Fruit fly (Drosophila melanogaster) whole organism, prepupa: ENCODE results near the gene Rcd7.

Source experiments
- Blimp-1 ChIP-seq: fragments of 200-800 bp; sonication (Bioruptor generic); optimal IDR thresholded peaks from 3 replicates; lab custom pipeline; 2017; ENCODE audit warnings: missing biosample characterization, missing genetic modification characterization, mild to moderate bottlenecking, moderate library complexity, missing genetic modification reagents
- CG10631 ChIP-seq: fragments of 200-800 bp; sonication (Bioruptor generic); optimal IDR thresholded peaks from 2 replicates; lab custom pipeline; 2016; ENCODE audit warnings: missing biosample characterization, missing genetic modification characterization
- CG11762 ChIP-seq: fragments of 200-800 bp; sonication (Bioruptor generic); optimal IDR thresholded peaks from 3 replicates; lab custom pipeline; 2016; ENCODE audit warnings: missing biosample characterization, missing genetic modification characterization; ENCODE audit not compliant: insufficient read depth
- CG15336 ChIP-seq: fragments of 200-800 bp; sonication (Bioruptor generic); IDR thresholded peaks from 2 replicates; pipeline ENCODE4 v1.3.6; 2022; ENCODE audit warnings: missing biosample characterization, missing genetic modification characterization
- CG16779 ChIP-seq: fragments of 200-800 bp; sonication (Bioruptor generic); optimal IDR thresholded peaks from 3 replicates; lab custom pipeline; 2017; ENCODE audit warnings: missing biosample characterization, mild to moderate bottlenecking, missing genetic modification characterization
- CG34406 ChIP-seq: fragments of 200-800 bp; sonication (Bioruptor generic); optimal IDR thresholded peaks from 3 replicates; lab custom pipeline; 2016; ENCODE audit warnings: missing biosample characterization, missing genetic modification characterization
- CG4318 ChIP-seq: fragments of 200-800 bp; sonication (Bioruptor generic); optimal IDR thresholded peaks from 3 replicates; lab custom pipeline; 2017; ENCODE audit warnings: missing biosample characterization, mild to moderate bottlenecking, missing genetic modification characterization
- CG6792 ChIP-seq: fragments of 200-800 bp; sonication (Bioruptor generic); optimal IDR thresholded peaks from 3 replicates; lab custom pipeline; 2016; ENCODE audit warnings: missing biosample characterization, missing genetic modification characterization
- CG6808 ChIP-seq: fragments of 200-800 bp; sonication (Bioruptor generic); optimal IDR thresholded peaks from 3 replicates; lab custom pipeline; 2017; ENCODE audit warnings: missing biosample characterization, missing genetic modification characterization, mild to moderate bottlenecking, moderate library complexity, missing genetic modification reagents
- CG6854 ChIP-seq: fragments of 200-800 bp; sonication (Bioruptor generic); optimal IDR thresholded peaks from 2 replicates; lab custom pipeline; 2017; ENCODE audit warnings: missing biosample characterization, mild to moderate bottlenecking, missing genetic modification characterization
- CG7368 ChIP-seq: fragments of 200-800 bp; sonication (Bioruptor generic); optimal IDR thresholded peaks from 3 replicates; lab custom pipeline; 2016; ENCODE audit warnings: missing biosample characterization, missing genetic modification characterization
- CG8119 ChIP-seq: fragments of 200-800 bp; sonication (Bioruptor generic); IDR thresholded peaks from 3 replicates; pipeline ENCODE4 v1.3.6; 2022; ENCODE audit warnings: missing biosample characterization, missing genetic modification characterization
- CG8319 ChIP-seq: fragments of 200-800 bp; sonication (Bioruptor generic); optimal IDR thresholded peaks from 3 replicates; lab custom pipeline; 2016; ENCODE audit warnings: missing biosample characterization, missing genetic modification characterization
- CG8632 ChIP-seq: fragments of 200-800 bp; sonication (Bioruptor generic); optimal IDR thresholded peaks from 3 replicates; lab custom pipeline; 2016; ENCODE audit warnings: missing biosample characterization, missing genetic modification characterization
- CG9139 ChIP-seq: fragments of 200-800 bp; sonication (Bioruptor generic); optimal IDR thresholded peaks from 3 replicates; lab custom pipeline; 2017; ENCODE audit warnings: missing biosample characterization, mild to moderate bottlenecking, missing genetic modification characterization
- Eip93F ChIP-seq: fragments of 200-800 bp; sonication (Bioruptor generic); optimal IDR thresholded peaks from 2 replicates; lab custom pipeline; 2016; ENCODE audit warnings: missing biosample characterization, mild to moderate bottlenecking, missing genetic modification characterization
- Ets21C ChIP-seq: fragments of 200-800 bp; sonication (Bioruptor generic); optimal IDR thresholded peaks from 3 replicates; lab custom pipeline; 2016; ENCODE audit warnings: missing biosample characterization, missing genetic modification characterization
- Gug ChIP-seq: fragments of 200-800 bp; sonication (Bioruptor generic); IDR thresholded peaks from 2 replicates; pipeline ENCODE4 v1.3.6; 2022; ENCODE audit warnings: missing biosample characterization, missing genetic modification characterization
- Hr38 ChIP-seq: sonication (Bioruptor generic); optimal IDR thresholded peaks from 2 replicates; lab custom pipeline; 2016; ENCODE audit warnings: missing biosample characterization, missing genetic modification characterization
- Hr4 ChIP-seq: fragments of 200-800 bp; sonication (Bioruptor generic); optimal IDR thresholded peaks from 3 replicates; lab custom pipeline; 2016; ENCODE audit warnings: missing biosample characterization, missing genetic modification characterization
- Lpt ChIP-seq: fragments of 200-800 bp; sonication (Bioruptor generic); optimal IDR thresholded peaks from 3 replicates; lab custom pipeline; 2016; ENCODE audit warnings: missing biosample characterization, missing genetic modification characterization
- Met ChIP-seq: fragments of 200-800 bp; sonication (Bioruptor generic); optimal IDR thresholded peaks from 3 replicates; lab custom pipeline; 2016; ENCODE audit warnings: missing biosample characterization, missing genetic modification characterization
- OdsH ChIP-seq: fragments of 200-800 bp; sonication (Bioruptor generic); optimal IDR thresholded peaks from 3 replicates; lab custom pipeline; 2016; ENCODE audit warnings: missing biosample characterization, missing genetic modification characterization
- Sox102F ChIP-seq: fragments of 200-800 bp; sonication (Bioruptor generic); optimal IDR thresholded peaks from 2 replicates; lab custom pipeline; 2016; ENCODE audit warnings: missing biosample characterization, mild to moderate bottlenecking, missing genetic modification characterization
- Sox14 ChIP-seq: fragments of 200-800 bp; sonication (Bioruptor generic); optimal IDR thresholded peaks from 3 replicates; lab custom pipeline; 2016; ENCODE audit warnings: missing biosample characterization, missing genetic modification characterization
- achi ChIP-seq: fragments of 200-800 bp; sonication (Bioruptor generic); optimal IDR thresholded peaks from 3 replicates; lab custom pipeline; 2016; ENCODE audit warnings: missing biosample characterization, missing genetic modification characterization
- acj6 ChIP-seq: fragments of 200-800 bp; sonication (Bioruptor generic); optimal IDR thresholded peaks from 3 replicates; lab custom pipeline; 2016; ENCODE audit warnings: missing biosample characterization, missing genetic modification characterization
- dac ChIP-seq: fragments of 200-800 bp; sonication (Bioruptor generic); optimal IDR thresholded peaks from 2 replicates; lab custom pipeline; 2017; ENCODE audit warnings: missing biosample characterization, mild to moderate bottlenecking, missing genetic modification characterization
- dsx ChIP-seq: fragments of 200-800 bp; optimal IDR thresholded peaks from 3 replicates; lab custom pipeline; 2019; ENCODE audit warnings: missing biosample characterization, mild to moderate bottlenecking, missing genetic modification characterization, moderate library complexity; ENCODE audit not compliant: poor library complexity, severe bottlenecking
- eg ChIP-seq: fragments of 200-800 bp; sonication (Bioruptor generic); IDR thresholded peaks from 3 replicates; pipeline ENCODE4 v1.3.6; 2022; ENCODE audit warnings: missing biosample characterization, missing genetic modification characterization
- esn ChIP-seq: fragments of 200-800 bp; sonication (Bioruptor generic); optimal IDR thresholded peaks from 2 replicates; lab custom pipeline; 2016; ENCODE audit warnings: missing biosample characterization, mild to moderate bottlenecking, missing genetic modification characterization, moderate library complexity
- lz ChIP-seq: fragments of 200-800 bp; sonication (Bioruptor generic); optimal IDR thresholded peaks from 3 replicates; lab custom pipeline; 2016; ENCODE audit warnings: missing biosample characterization, missing genetic modification characterization
- salr ChIP-seq, 2 experiments: fragments of 200-800 bp; sonication (Bioruptor generic); optimal IDR thresholded peaks; 3 replicates each; lab custom pipeline; 2016 to 2018; ENCODE audit warnings: missing biosample characterization in 2 of 2, missing genetic modification characterization in 2 of 2, mild to moderate bottlenecking in 1 of 2
- spab ChIP-seq: fragments of 200-800 bp; sonication (Bioruptor generic); optimal IDR thresholded peaks from 2 replicates; lab custom pipeline; 2017; ENCODE audit warnings: missing biosample characterization, mild to moderate bottlenecking, missing genetic modification characterization, missing genetic modification reagents
- topi ChIP-seq: fragments of 200-800 bp; sonication (Bioruptor generic); optimal IDR thresholded peaks from 3 replicates; lab custom pipeline; 2016; ENCODE audit warnings: missing biosample characterization, missing genetic modification characterization
- vri ChIP-seq: fragments of 200-800 bp; sonication (Bioruptor generic); optimal IDR thresholded peaks from 3 replicates; lab custom pipeline; 2016; ENCODE audit warnings: missing biosample characterization, mild to moderate bottlenecking, missing genetic modification characterization

The Rcd7 gene

DNA sequence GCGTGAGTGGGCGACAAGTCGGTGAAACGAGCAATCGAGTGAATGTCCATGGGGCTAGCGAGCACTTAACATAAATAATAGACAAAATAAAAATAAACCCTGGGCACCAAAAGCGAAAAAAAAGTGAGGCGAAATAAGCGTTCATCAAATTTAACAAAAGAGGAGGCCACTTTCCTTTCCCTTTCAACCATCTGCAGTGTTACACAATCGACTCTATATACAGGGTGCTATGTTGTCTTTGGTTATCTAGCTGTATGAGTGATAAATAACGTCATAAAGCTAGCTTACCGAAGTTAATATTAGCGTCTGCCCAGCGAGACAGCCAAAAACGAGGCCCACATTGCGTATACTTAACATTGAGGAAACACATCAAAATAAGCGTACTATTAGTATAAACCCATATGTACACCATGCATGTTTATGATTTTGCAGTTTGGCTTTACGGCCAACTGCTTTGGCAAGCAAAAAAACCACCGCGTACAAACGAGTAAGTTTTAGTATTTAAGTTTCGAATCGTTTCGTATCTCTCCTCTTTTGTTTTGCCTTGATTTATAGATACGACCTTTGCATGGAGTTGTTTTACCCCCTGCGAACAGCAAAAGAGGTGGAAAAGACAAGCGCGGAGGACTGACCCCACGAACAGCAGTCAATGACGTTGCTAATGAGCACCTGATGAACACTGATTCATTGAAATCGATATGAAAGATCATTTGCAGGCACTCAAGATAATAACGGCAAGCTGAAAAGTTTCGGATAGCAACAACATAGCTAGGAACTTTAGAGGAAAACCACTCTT lies 20.2 kb downstream of the Rcd7 start:
- TF ChIP-seq Hr38 (GFP tag; lab: Kevin White, UChicago) = no peak
- no peak for TF ChIP-seq CG8632
- no peak for TF ChIP-seq Met (GFP tag; lab: Kevin White, UChicago)
- TF ChIP-seq CG34406 (GFP tag; lab: Kevin White, UChicago) = no peak
- no peak for TF ChIP-seq eg (GFP tag; lab: Robert Waterston, UW)
- no peak for TF ChIP-seq Gug (GFP tag; lab: Robert Waterston, UW)
- TF ChIP-seq CG8319 = no peak
- no peak for TF ChIP-seq CG6854 (GFP tag; lab: Kevin White, UChicago)
- TF ChIP-seq CG7368 (GFP tag; lab: Kevin White, UChicago) = no peak
- no peak for TF ChIP-seq CG6792 (GFP tag; lab: Kevin White, UChicago)

DNA sequence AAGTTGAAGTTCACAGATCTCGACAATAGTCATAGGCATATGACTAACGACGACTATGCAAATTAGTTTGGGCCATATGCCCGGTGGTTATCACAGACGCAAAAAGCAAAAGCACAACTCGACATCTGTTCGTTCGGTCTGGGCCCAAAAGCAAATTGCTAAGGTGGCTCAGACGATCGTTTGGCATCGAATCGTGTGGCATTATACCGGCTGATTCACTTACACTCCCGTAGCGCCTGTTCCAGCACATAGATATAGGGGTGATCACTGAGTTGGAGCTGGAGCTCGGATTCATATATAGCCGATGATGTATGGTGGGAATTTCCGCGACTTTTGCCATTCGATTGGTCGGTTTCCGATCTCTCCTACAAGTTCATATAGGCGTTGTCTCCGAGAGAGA lies 21.2 kb downstream of the Rcd7 start:
- no peak for TF ChIP-seq CG15336 (GFP tag; lab: Robert Waterston, UW)
- no peak for TF ChIP-seq Blimp-1 (GFP tag; lab: Kevin White, UChicago)
- TF ChIP-seq eg (GFP tag; lab: Robert Waterston, UW) = no peak
- no peak for TF ChIP-seq vri (GFP tag; lab: Kevin White, UChicago)
- no peak for TF ChIP-seq CG6808 (GFP tag; lab: Kevin White, UChicago)
- TF ChIP-seq CG8319 = no peak
- no peak for TF ChIP-seq CG10631 (GFP tag; lab: Kevin White, UChicago)
- no peak for TF ChIP-seq CG9139 (GFP tag; lab: Kevin White, UChicago)
- TF ChIP-seq Lpt (GFP tag; lab: Kevin White, UChicago) = no peak
- no peak for TF ChIP-seq salr (GFP tag; optimal IDR thresholded peaks at IDR 0.05; lab: Kevin White, UChicago)
- TF ChIP-seq, all 60 proteins: peak for 0

DNA sequence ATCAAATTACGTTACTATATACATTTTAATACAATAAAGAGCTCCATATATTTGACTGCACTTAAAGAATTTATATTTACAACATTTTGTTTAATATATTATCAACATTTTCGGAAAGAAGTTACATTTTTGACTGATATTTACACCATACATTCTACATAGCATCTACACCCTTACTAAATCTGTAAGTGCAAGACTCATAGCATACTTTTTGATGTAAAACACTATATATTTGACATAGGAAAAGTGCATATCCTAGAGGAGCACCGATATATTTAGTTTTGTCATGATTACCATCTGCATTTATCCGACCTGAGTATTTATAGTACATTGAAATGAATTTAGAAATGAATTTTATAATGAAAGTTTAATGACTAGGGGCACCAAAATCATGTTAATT lies 24.1 kb downstream of the Rcd7 start:
- TF ChIP-seq dsx (GFP tag; lab: Kevin White, UChicago) (no peak), CG9139 (GFP tag; lab: Kevin White, UChicago) (no peak), CG6808 (GFP tag; lab: Kevin White, UChicago) (no peak), Ets21C (GFP tag; lab: Kevin White, UChicago) (no peak), OdsH (GFP tag; lab: Kevin White, UChicago) (no peak), acj6 (GFP tag; lab: Kevin White, UChicago) (no peak), CG34406 (GFP tag; lab: Kevin White, UChicago) (no peak), topi (GFP tag; lab: Kevin White, UChicago) (no peak), CG4318 (no peak), CG6854 (GFP tag; lab: Kevin White, UChicago) (no peak), CG15336 (GFP tag; lab: Robert Waterston, UW) (no peak), Sox102F (GFP tag; lab: Kevin White, UChicago) (no peak), CG11762 (no peak), CG16779 (tag; lab: Kevin White, UChicago) (no peak), salr (GFP tag; optimal IDR thresholded peaks at IDR 0.05; lab: Kevin White, UChicago) (no peak)
- TF ChIP-seq, all 60 proteins: peak for 0

DNA sequence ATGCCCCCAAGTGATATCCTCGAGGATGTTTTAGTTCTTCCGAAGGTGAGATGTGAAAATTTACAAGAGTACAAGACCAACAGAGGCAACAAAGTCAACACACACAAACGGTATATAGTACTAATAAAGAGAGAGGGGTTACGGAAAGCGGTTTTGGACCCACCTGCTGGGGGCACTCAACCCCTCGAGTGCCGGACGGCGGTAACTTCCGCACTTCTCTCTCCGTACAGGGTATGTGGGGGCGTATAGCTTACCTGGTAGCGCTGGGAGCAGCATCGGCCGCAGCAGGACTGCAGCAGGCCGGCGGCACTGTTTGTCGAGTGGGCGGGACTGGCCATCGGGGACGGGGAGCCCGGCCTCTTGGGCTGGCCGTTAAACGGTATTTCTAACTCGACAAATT lies 24.5 kb downstream of the Rcd7 start:
- TF ChIP-seq Met (GFP tag; lab: Kevin White, UChicago) = no peak
- TF ChIP-seq CG6808 (GFP tag; lab: Kevin White, UChicago) = no peak
- TF ChIP-seq lz (GFP tag; lab: Kevin White, UChicago) = no peak
- no peak for TF ChIP-seq achi (GFP tag; lab: Kevin White, UChicago)
- no peak for TF ChIP-seq spab (GFP tag; lab: Kevin White, UChicago)
- no peak for TF ChIP-seq OdsH (GFP tag; lab: Kevin White, UChicago)
- no peak for TF ChIP-seq topi (GFP tag; lab: Kevin White, UChicago)
- no peak for TF ChIP-seq CG8319
- TF ChIP-seq CG8119 = no peak
- TF ChIP-seq CG34406 (GFP tag; lab: Kevin White, UChicago) = no peak
- no peak for TF ChIP-seq CG8632
- TF ChIP-seq Hr4 (GFP tag; lab: Kevin White, UChicago) = no peak
- no peak for TF ChIP-seq Eip93F (GFP tag; lab: Kevin White, UChicago)
- no peak for TF ChIP-seq CG9139 (GFP tag; lab: Kevin White, UChicago)
- TF ChIP-seq esn (GFP tag; lab: Kevin White, UChicago) = no peak
- TF ChIP-seq Sox14 (GFP tag; lab: Kevin White, UChicago) = no peak
- TF ChIP-seq dac (GFP tag; lab: Kevin White, UChicago) = no peak
